Worm (Caenorhabditis elegans) whole organism, mixed stage, embryonic: Measurements from ENCODE around the gene Y52D5A.2.

Experiments used
- M03D4.4 ChIP-seq: sonication (generic microtip); optimal IDR thresholded peaks from 2 replicates; lab custom pipeline; 2017; ENCODE audit warnings: mild to moderate bottlenecking, missing genetic modification characterization, missing compliant biosample characterization
- bed-3 ChIP-seq: fragments of 200-800 bp; sonication (Bioruptor generic); optimal IDR thresholded peaks from 3 replicates; lab custom pipeline; 2018; ENCODE audit warnings: mild to moderate bottlenecking, missing genetic modification characterization, moderate library complexity, missing compliant biosample characterization
- blmp-1 ChIP-seq: fragments of 150-350 bp; optimal IDR thresholded peaks from 2 replicates; lab custom pipeline; 2014; ENCODE audit warnings: missing biosample characterization, missing genetic modification characterization
- ceh-39 ChIP-seq: fragments of 150-350 bp; optimal IDR thresholded peaks from 2 replicates; lab custom pipeline; 2014; ENCODE audit warnings: missing biosample characterization, missing genetic modification characterization
- ceh-43 ChIP-seq: fragments of 200-800 bp; sonication (Bioruptor generic); optimal IDR thresholded peaks from 2 replicates; lab custom pipeline; 2018; ENCODE audit warnings: mild to moderate bottlenecking, missing genetic modification characterization, moderate library complexity, missing compliant biosample characterization
- ceh-83 ChIP-seq: fragments of 200-800 bp; sonication (Bioruptor generic); optimal IDR thresholded peaks from 2 replicates; lab custom pipeline; 2018; ENCODE audit warnings: mild to moderate bottlenecking, missing genetic modification characterization, missing compliant biosample characterization
- ces-1 ChIP-seq: fragments of 150-350 bp; optimal IDR thresholded peaks from 2 replicates; lab custom pipeline; 2014; ENCODE audit warnings: missing biosample characterization, missing genetic modification reagents, missing genetic modification characterization
- cnd-1 ChIP-seq: fragments of 200-800 bp; sonication (Bioruptor generic); optimal IDR thresholded peaks from 2 replicates; lab custom pipeline; 2018; ENCODE audit warnings: mild to moderate bottlenecking, missing genetic modification characterization, missing compliant biosample characterization
- drap-1 ChIP-seq: fragments of 200-800 bp; sonication (Bioruptor generic); optimal IDR thresholded peaks from 3 replicates; lab custom pipeline; 2018; ENCODE audit warnings: mild to moderate bottlenecking, missing genetic modification characterization, missing compliant biosample characterization
- flh-1 ChIP-seq: fragments of 200-800 bp; sonication (Bioruptor generic); optimal IDR thresholded peaks from 2 replicates; lab custom pipeline; 2018; ENCODE audit warnings: mild to moderate bottlenecking, missing genetic modification characterization, moderate library complexity, missing compliant biosample characterization
- ham-2 ChIP-seq: fragments of 200-800 bp; sonication (Bioruptor generic); optimal IDR thresholded peaks from 2 replicates; lab custom pipeline; 2018; ENCODE audit warnings: mild to moderate bottlenecking, missing genetic modification characterization, missing compliant biosample characterization
- lin-13 ChIP-seq: fragments of 150-350 bp; optimal IDR thresholded peaks from 2 replicates; lab custom pipeline; 2014; ENCODE audit warnings: missing biosample characterization, missing genetic modification characterization
- lsy-2 ChIP-seq: fragments of 150-350 bp; optimal IDR thresholded peaks from 2 replicates; lab custom pipeline; 2014; ENCODE audit warnings: missing biosample characterization, missing genetic modification characterization
- mab-5 ChIP-seq: fragments of 150-350 bp; optimal IDR thresholded peaks from 2 replicates; lab custom pipeline; 2014; ENCODE audit warnings: missing biosample characterization, missing genetic modification characterization
- mep-1 ChIP-seq: fragments of 150-350 bp; optimal IDR thresholded peaks from 2 replicates; lab custom pipeline; 2017; ENCODE audit warnings: missing biosample characterization, missing genetic modification reagents, missing genetic modification characterization, inconsistent platforms
- mls-2 ChIP-seq: sonication (generic microtip); optimal IDR thresholded peaks from 2 replicates; lab custom pipeline; 2016; ENCODE audit warnings: mild to moderate bottlenecking, missing genetic modification characterization, moderate library complexity, missing compliant biosample characterization
- nhr-12 ChIP-seq: fragments of 150-350 bp; optimal IDR thresholded peaks from 2 replicates; lab custom pipeline; 2014; ENCODE audit warnings: missing biosample characterization, missing genetic modification characterization
- nhr-2 ChIP-seq: fragments of 150-350 bp; optimal IDR thresholded peaks from 2 replicates; lab custom pipeline; 2014; ENCODE audit warnings: missing biosample characterization, missing genetic modification characterization
- nhr-28 ChIP-seq: fragments of 150-350 bp; optimal IDR thresholded peaks from 2 replicates; lab custom pipeline; 2014; ENCODE audit warnings: missing biosample characterization, missing genetic modification characterization
- nhr-76 ChIP-seq: sonication (generic microtip); optimal IDR thresholded peaks from 2 replicates; lab custom pipeline; 2017; ENCODE audit warnings: missing biosample characterization, missing genetic modification characterization
- pha-4 ChIP-seq: fragments of 150-350 bp; optimal IDR thresholded peaks from 2 replicates; lab custom pipeline; 2018; ENCODE audit warnings: missing biosample characterization, missing genetic modification reagents, missing genetic modification characterization
- sem-2 ChIP-seq: fragments of 200-800 bp; sonication (Bioruptor generic); optimal IDR thresholded peaks from 2 replicates; lab custom pipeline; 2018; ENCODE audit warnings: mild to moderate bottlenecking, missing genetic modification characterization, missing compliant biosample characterization
- sptf-1 ChIP-seq: sonication (generic microtip); optimal IDR thresholded peaks from 2 replicates; lab custom pipeline; 2017; ENCODE audit warnings: mild to moderate bottlenecking, missing genetic modification characterization, moderate library complexity, missing compliant biosample characterization
- tbx-8 ChIP-seq: fragments of 200-800 bp; sonication (Bioruptor generic); optimal IDR thresholded peaks from 2 replicates; lab custom pipeline; 2018; ENCODE audit warnings: mild to moderate bottlenecking, missing genetic modification characterization, moderate library complexity, missing compliant biosample characterization
- unc-120 ChIP-seq: sonication (generic microtip); optimal IDR thresholded peaks from 2 replicates; lab custom pipeline; 2017; ENCODE audit warnings: missing genetic modification characterization, missing compliant biosample characterization; ENCODE audit not compliant: poor library complexity, severe bottlenecking
- unc-39 ChIP-seq: fragments of 150-350 bp; optimal IDR thresholded peaks from 2 replicates; lab custom pipeline; 2014; ENCODE audit warnings: missing biosample characterization, missing genetic modification characterization
- unc-62 ChIP-seq: fragments of 150-350 bp; optimal IDR thresholded peaks from 2 replicates; lab custom pipeline; 2014; ENCODE audit warnings: missing biosample characterization, missing genetic modification reagents, missing genetic modification characterization
- zip-8 ChIP-seq: fragments of 150-350 bp; optimal IDR thresholded peaks from 2 replicates; lab custom pipeline; 2014; ENCODE audit warnings: missing biosample characterization, missing genetic modification characterization
- ztf-11 ChIP-seq: fragments of 150-350 bp; optimal IDR thresholded peaks from 2 replicates; lab custom pipeline; 2014; ENCODE audit warnings: missing biosample characterization, missing genetic modification characterization

Y52D5A.2 gene

ce11 chrIV:5482231-5482630 lies 17.9 kb upstream of the Y52D5A.2 start, which contains the start of gene T11F8.12:
Gene T11F8.12, minus strand, starts transcription at chrIV:5482331.
- TF ChIP-seq flh-1 (GFP tag; lab: Kevin White, UChicago) = no peak

ce11 chrIV:5479289-5479688 lies 15.0 kb upstream of the Y52D5A.2 start, which contains the start of gene T11F8.1:
Gene T11F8.1, plus strand, starts transcription at chrIV:5479589.
- TF ChIP-seq mab-5 (tag; lab: Kevin White, UChicago) = no peak
- TF ChIP-seq unc-39 (tag; lab: Kevin White, UChicago) = no peak
- TF ChIP-seq lsy-2 = no peak
- TF ChIP-seq pha-4 (tag; lab: Kevin White, UChicago) = no peak
- no peak for TF ChIP-seq mls-2 (tag; lab: Kevin White, UChicago)
- TF ChIP-seq nhr-12 = no peak
- TF ChIP-seq blmp-1 = no peak
- TF ChIP-seq sem-2 (GFP tag; lab: Kevin White, UChicago) = no peak
- TF ChIP-seq, all 35 proteins: peak for 0

DNA sequence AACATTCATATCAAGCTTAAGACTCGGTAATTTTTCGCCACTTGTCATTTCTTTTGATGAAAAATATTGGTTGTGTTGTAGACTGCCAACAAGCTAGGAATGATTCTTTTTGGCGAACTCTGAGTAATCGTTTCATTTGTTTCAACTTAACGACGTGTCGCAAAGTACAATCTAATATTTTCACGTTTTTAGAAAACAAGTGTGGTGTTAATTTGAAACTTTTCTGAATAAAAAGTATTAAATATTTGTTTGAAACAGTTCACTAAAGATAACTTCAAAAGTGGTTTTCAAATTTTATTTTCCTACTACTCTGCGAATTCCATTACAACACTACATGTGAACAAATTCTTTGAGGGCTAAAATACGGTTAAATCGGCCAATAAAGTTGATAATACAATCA lies 12.2 kb upstream of the Y52D5A.2 start, which contains the start of gene T11F8.4:
Gene T11F8.4 (minus strand): TSS at position 101 of the 400 bp plus-strand sequence.
- no peak for TF ChIP-seq tbx-8

DNA sequence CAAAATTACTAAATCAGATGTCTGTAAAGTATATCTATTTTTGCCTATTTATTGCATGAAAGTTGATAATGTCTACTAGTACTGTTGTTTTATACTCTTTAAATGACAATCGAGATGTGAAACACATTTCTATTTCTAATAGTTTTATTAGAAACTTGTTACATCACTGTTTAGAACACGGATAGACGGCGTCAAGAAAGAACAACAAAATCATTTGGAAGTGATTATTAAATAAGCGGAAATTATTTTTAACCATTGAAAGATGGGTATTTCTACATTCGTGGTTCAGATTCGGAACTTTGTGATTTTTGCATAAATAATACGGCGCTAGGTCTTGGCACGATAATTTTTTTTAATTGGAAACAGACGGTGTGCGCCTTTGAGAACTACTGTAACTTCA lies 8.8 kb upstream of the Y52D5A.2 start:
- no peak for TF ChIP-seq ces-1 (GFP tag; lab: Kevin White, UChicago)
- no peak for TF ChIP-seq ztf-11 (tag; lab: Kevin White, UChicago)
- no peak for TF ChIP-seq ceh-39 (tag; lab: Kevin White, UChicago)
- TF ChIP-seq cnd-1 (tag; lab: Kevin White, UChicago) = no peak
- no peak for TF ChIP-seq lin-13 (tag; lab: Kevin White, UChicago)
- TF ChIP-seq ceh-83 = no peak
- no peak for TF ChIP-seq lsy-2
- no peak for TF ChIP-seq bed-3
- no peak for TF ChIP-seq ceh-43 (GFP tag; lab: Kevin White, UChicago)
- TF ChIP-seq nhr-76 (tag; lab: Kevin White, UChicago) = no peak
- no peak for TF ChIP-seq mep-1
- TF ChIP-seq sem-2 (GFP tag; lab: Kevin White, UChicago) = no peak
- TF ChIP-seq ham-2 (GFP tag; lab: Kevin White, UChicago) = no peak
- no peak for TF ChIP-seq tbx-8
- TF ChIP-seq nhr-2 (tag; lab: Kevin White, UChicago) = no peak
- TF ChIP-seq nhr-28 (tag; lab: Kevin White, UChicago) = no peak
- no peak for TF ChIP-seq M03D4.4 (tag; lab: Kevin White, UChicago)

ce11 chrIV:5469739-5470138 lies 5.4 kb upstream of the Y52D5A.2 start, which contains the start of gene rme-2:
Gene rme-2, plus strand, starts transcription at chrIV:5470026.
- TF ChIP-seq nhr-28 (tag; lab: Kevin White, UChicago) = no peak
- no peak for TF ChIP-seq mab-5 (tag; lab: Kevin White, UChicago)
- TF ChIP-seq pha-4 (tag; lab: Kevin White, UChicago) = no peak
- TF ChIP-seq ham-2 (GFP tag; lab: Kevin White, UChicago) = no peak
- no peak for TF ChIP-seq unc-62 (GFP tag; lab: Kevin White, UChicago)
- no peak for TF ChIP-seq drap-1
- no peak for TF ChIP-seq ceh-83
- TF ChIP-seq nhr-12 = no peak
- TF ChIP-seq sem-2 (GFP tag; lab: Kevin White, UChicago) = no peak
- TF ChIP-seq unc-120 (tag; lab: Kevin White, UChicago) = no peak
- TF ChIP-seq blmp-1 = no peak
- no peak for TF ChIP-seq cnd-1 (tag; lab: Kevin White, UChicago)
- TF ChIP-seq zip-8 (tag; lab: Kevin White, UChicago) = no peak
- TF ChIP-seq sptf-1 (tag; lab: Kevin White, UChicago) = no peak

- no peak for TF ChIP-seq ceh-43 (GFP tag; lab: Kevin White, UChicago)
- TF ChIP-seq nhr-2 (tag; lab: Kevin White, UChicago) = no peak
- no peak for TF ChIP-seq M03D4.4 (tag; lab: Kevin White, UChicago)
Measured at ce11 chrIV:5462820-5463219, 1.5 kb downstream of the Y52D5A.2 start.
